Fruit fly (Drosophila melanogaster): Measurements from ENCODE around the gene Nup133.

The Nup133 gene

dm6 chr3R:22663115-22663514 lies 27.3 kb upstream of the Nup133 start (continued):
- TF ChIP-seq Atf-2 (GFP tag; optimal IDR thresholded peaks at IDR 0.05) = peak; percentile 39
- TF ChIP-seq NC2α (GFP tag; optimal IDR thresholded peaks at IDR 0.05) = no peak
- no peak for TF ChIP-seq knrl (GFP tag; IDR thresholded peaks at IDR 0.05; ENCODE audit: partially characterized antibody)
- TF ChIP-seq CoRest (tag; optimal IDR thresholded peaks at IDR 0.05) = peak; percentile 69
- TF ChIP-seq CG2202 (tag; optimal IDR thresholded peaks at IDR 0.05) = no peak
- TF ChIP-seq PHDP (tag; optimal IDR thresholded peaks at IDR 0.05) = peak; percentile 76
- TF ChIP-seq Sry-δ (GFP tag; optimal IDR thresholded peaks at IDR 0.05) = no peak
- TF ChIP-seq Opbp (GFP tag; IDR thresholded peaks at IDR 0.05; ENCODE audit: partially characterized antibody) = no peak
- no peak for TF ChIP-seq gt (GFP tag; IDR thresholded peaks at IDR 0.05)
- TF ChIP-seq CG12942 (GFP tag; optimal IDR thresholded peaks at IDR 0.05) = peak; percentile 45
- TF ChIP-seq CG4404 (GFP tag; IDR thresholded peaks at IDR 0.05) = peak; percentile 47
- no peak for TF ChIP-seq CG34376 (GFP tag; optimal IDR thresholded peaks at IDR 0.05)
- peak; percentile 20 for TF ChIP-seq Mad (GFP tag; optimal IDR thresholded peaks at IDR 0.05)
- no peak for TF ChIP-seq Ssrp (tag; optimal IDR thresholded peaks at IDR 0.05)
- TF ChIP-seq lab (GFP tag; optimal IDR thresholded peaks at IDR 0.05) = peak; percentile 75
- peak; percentile 55 for TF ChIP-seq CG9727 (GFP tag; optimal IDR thresholded peaks at IDR 0.05)
- TF ChIP-seq ems (GFP tag; optimal IDR thresholded peaks at IDR 0.05) = peak; percentile 22
- peak; percentile 22 for TF ChIP-seq CG12299 (tag; optimal IDR thresholded peaks at IDR 0.05)
- TF ChIP-seq CG6813 (GFP tag; optimal IDR thresholded peaks at IDR 0.05) = peak; percentile 50
- TF ChIP-seq B-H2 (GFP tag; optimal IDR thresholded peaks at IDR 0.05) = no peak
- TF ChIP-seq zfh1 (GFP tag; IDR thresholded peaks at IDR 0.05) = peak; percentile 71
- TF ChIP-seq vnd (GFP tag; IDR thresholded peaks at IDR 0.05; ENCODE audit: partially characterized antibody) = no peak
- peak; percentile 42 for TF ChIP-seq CG3407 (GFP tag; optimal IDR thresholded peaks at IDR 0.05)
- peak; percentile 54 for TF ChIP-seq CG10462 (GFP tag; optimal IDR thresholded peaks at IDR 0.05)
- TF ChIP-seq run (tag; optimal IDR thresholded peaks at IDR 0.05) = no peak
- no peak for TF ChIP-seq Kr (GFP tag; optimal IDR thresholded peaks at IDR 0.05)
- no peak for TF ChIP-seq CG6654 (GFP tag; optimal IDR thresholded peaks at IDR 0.05)
- peak; percentile 61 to 65 for TF ChIP-seq chif (GFP tag; optimal IDR thresholded peaks at IDR 0.05)
- peak; percentile 60 for TF ChIP-seq CG2712 (tag; optimal IDR thresholded peaks at IDR 0.05)
- no peak for TF ChIP-seq CG1832 (GFP tag; optimal IDR thresholded peaks at IDR 0.05)
- no peak for TF ChIP-seq BEAF-32 (GFP tag; optimal IDR thresholded peaks at IDR 0.05)
- TF ChIP-seq CG13123 (GFP tag; optimal IDR thresholded peaks at IDR 0.05) = no peak
- TF ChIP-seq CG3163 (GFP tag; optimal IDR thresholded peaks at IDR 0.05) = no peak
- TF ChIP-seq exex (tag; optimal IDR thresholded peaks at IDR 0.05) = peak; percentile 23
- no peak for TF ChIP-seq rib (GFP tag; IDR thresholded peaks at IDR 0.05)
- no peak for TF ChIP-seq CG12236 (GFP tag; optimal IDR thresholded peaks at IDR 0.05)
- TF ChIP-seq CG12155 (GFP tag; optimal IDR thresholded peaks at IDR 0.05) = peak; percentile 67
- TF ChIP-seq CG7745 (tag; optimal IDR thresholded peaks at IDR 0.05) = no peak
- peak; percentile 68 for TF ChIP-seq Chrac-16 (GFP tag; optimal IDR thresholded peaks at IDR 0.05)
- TF ChIP-seq CG3847 (GFP tag; IDR thresholded peaks at IDR 0.05) = peak; percentile 77
- no peak for TF ChIP-seq z (GFP tag; IDR thresholded peaks at IDR 0.05)
- TF ChIP-seq CG9797 (GFP tag; optimal IDR thresholded peaks at IDR 0.05) = no peak
- no peak for TF ChIP-seq chinmo (GFP tag; IDR thresholded peaks at IDR 0.05; ENCODE audit: partially characterized antibody)
- TF ChIP-seq Lpt (GFP tag; optimal IDR thresholded peaks at IDR 0.05) = no peak
- peak; percentile 61 for TF ChIP-seq wor (GFP tag; IDR thresholded peaks at IDR 0.05)
- no peak for TF ChIP-seq CG17829 (tag; optimal IDR thresholded peaks at IDR 0.05)
- no peak for TF ChIP-seq hbn (GFP tag; IDR thresholded peaks at IDR 0.05; ENCODE audit: partially characterized antibody)
- no peak for TF ChIP-seq CG7987 (GFP tag; optimal IDR thresholded peaks at IDR 0.05)
- no peak for TF ChIP-seq sc (optimal IDR thresholded peaks at IDR 0.05)
- TF ChIP-seq sc (GFP tag; optimal IDR thresholded peaks at IDR 0.05) = peak; percentile 45
- peak; percentile 11 for TF ChIP-seq CG31388 (GFP tag; optimal IDR thresholded peaks at IDR 0.05)
